Worm (Caenorhabditis elegans) whole organism, mixed stage, embryonic: ENCODE data around the gene F52E1.2.

Experiments
- M03D4.4 ChIP-seq: sonication (generic microtip); optimal IDR thresholded peaks from 2 replicates; lab custom pipeline; 2017; ENCODE audit warnings: mild to moderate bottlenecking, missing genetic modification characterization, missing compliant biosample characterization
- ces-1 ChIP-seq: fragments of 150-350 bp; optimal IDR thresholded peaks from 2 replicates; lab custom pipeline; 2014; ENCODE audit warnings: missing biosample characterization, missing genetic modification reagents, missing genetic modification characterization
- elt-3 ChIP-seq: fragments of 150-350 bp; optimal IDR thresholded peaks from 2 replicates; lab custom pipeline; 2014; ENCODE audit warnings: missing biosample characterization, missing genetic modification characterization
- ham-2 ChIP-seq: fragments of 200-800 bp; sonication (Bioruptor generic); optimal IDR thresholded peaks from 2 replicates; lab custom pipeline; 2018; ENCODE audit warnings: mild to moderate bottlenecking, missing genetic modification characterization, missing compliant biosample characterization
- lin-32 ChIP-seq: fragments of 200-800 bp; sonication (Bioruptor generic); optimal IDR thresholded peaks from 2 replicates; lab custom pipeline; 2018; ENCODE audit warnings: mild to moderate bottlenecking, missing genetic modification characterization, missing compliant biosample characterization
- mab-5 ChIP-seq: fragments of 150-350 bp; optimal IDR thresholded peaks from 2 replicates; lab custom pipeline; 2014; ENCODE audit warnings: missing biosample characterization, missing genetic modification characterization
- nhr-76 ChIP-seq: sonication (generic microtip); optimal IDR thresholded peaks from 2 replicates; lab custom pipeline; 2017; ENCODE audit warnings: missing biosample characterization, missing genetic modification characterization
- pha-4 ChIP-seq: fragments of 150-350 bp; optimal IDR thresholded peaks from 2 replicates; lab custom pipeline; 2018; ENCODE audit warnings: missing biosample characterization, missing genetic modification reagents, missing genetic modification characterization
- snpc-4 ChIP-seq: fragments of 150-350 bp; optimal IDR thresholded peaks from 2 replicates; lab custom pipeline; 2014; ENCODE audit warnings: missing biosample characterization, missing genetic modification characterization
- zip-8 ChIP-seq: fragments of 150-350 bp; optimal IDR thresholded peaks from 2 replicates; lab custom pipeline; 2014; ENCODE audit warnings: missing biosample characterization, missing genetic modification characterization
- ztf-11 ChIP-seq: fragments of 150-350 bp; optimal IDR thresholded peaks from 2 replicates; lab custom pipeline; 2014; ENCODE audit warnings: missing biosample characterization, missing genetic modification characterization

ce11 chrV:8375419-8375818, 35.0 kb upstream of the F52E1.2 start, which contains the start of gene F38E1.10:
- TF ChIP-seq elt-3 (tag; lab: Kevin White, UChicago) (no peak), pha-4 (tag; lab: Kevin White, UChicago) (no peak), mab-5 (tag; lab: Kevin White, UChicago) (no peak), lin-32 (GFP tag; lab: Kevin White, UChicago) (no peak), ztf-11 (tag; lab: Kevin White, UChicago) (no peak), ces-1 (GFP tag; lab: Kevin White, UChicago) (no peak), nhr-76 (no peak), ham-2 (GFP tag; lab: Kevin White, UChicago) (no peak), snpc-4 (tag; lab: Kevin White, UChicago) (no peak), zip-8 (no peak), M03D4.4 (no peak)
